Fruit fly (Drosophila melanogaster): ENCODE results near the gene Droj2.
A peak's percentile ranks its signal among the peaks of the same experiment; 100 is the strongest.

Gene Droj2

dm6 chr3R:13403032-13403459 lies 21.1 kb downstream of the Droj2 start, which contains the start of gene Dpm3 (continued):
- no peak for TF ChIP-seq CG18476 (GFP tag; optimal IDR thresholded peaks at IDR 0.05)
- TF ChIP-seq hkb (optimal IDR thresholded peaks at IDR 0.05): peak; percentile 62
- TF ChIP-seq hkb (GFP tag; IDR thresholded peaks at IDR 0.05): no peak
- TF ChIP-seq CG1602 (GFP tag; optimal IDR thresholded peaks at IDR 0.05): no peak
- no peak for TF ChIP-seq Lpt (GFP tag; optimal IDR thresholded peaks at IDR 0.05)
- no peak for TF ChIP-seq CG14965 (GFP tag; optimal IDR thresholded peaks at IDR 0.05; ENCODE audit: borderline replicate concordance)
- no peak for TF ChIP-seq peb (GFP tag; IDR thresholded peaks at IDR 0.05)
- no peak for TF ChIP-seq Gug (GFP tag; IDR thresholded peaks at IDR 0.05)
- TF ChIP-seq CG17829 (tag; optimal IDR thresholded peaks at IDR 0.05): peak; percentile 50
- TF ChIP-seq CG2129 (GFP tag; IDR thresholded peaks at IDR 0.05; ENCODE audit: partially characterized antibody): peak; percentile 82
- TF ChIP-seq Lim3 (GFP tag; IDR thresholded peaks at IDR 0.05): no peak
- TF ChIP-seq sob (GFP tag; IDR thresholded peaks at IDR 0.05): peak; percentile 56
- TF ChIP-seq abd-A (tag; optimal IDR thresholded peaks at IDR 0.05): peak; percentile 74
- no peak for TF ChIP-seq CG3995 (GFP tag; optimal IDR thresholded peaks at IDR 0.05)
- TF ChIP-seq CG31388 (GFP tag; optimal IDR thresholded peaks at IDR 0.05): no peak
- TF ChIP-seq sd (tag; optimal IDR thresholded peaks at IDR 0.05): no peak
- TF ChIP-seq fd96Cb (tag; optimal IDR thresholded peaks at IDR 0.05): no peak
- no peak for TF ChIP-seq CG5245 (GFP tag; optimal IDR thresholded peaks at IDR 0.05)
- TF ChIP-seq CG2199 (GFP tag; IDR thresholded peaks at IDR 0.05): 0 out of 3 replicates have a peak, but pooled peaks have one; percentile 68
- no peak for TF ChIP-seq nau (GFP tag; optimal IDR thresholded peaks at IDR 0.05)
- no peak for TF ChIP-seq Taf1 (GFP tag; IDR thresholded peaks at IDR 0.05)
- TF ChIP-seq Dip3 (GFP tag; optimal IDR thresholded peaks at IDR 0.05): peak; percentile 38
- no peak for TF ChIP-seq CG16779 (GFP tag; IDR thresholded peaks at IDR 0.05)
- no peak for TF ChIP-seq ro (GFP tag; IDR thresholded peaks at IDR 0.05)
- TF ChIP-seq Tbp (GFP tag; optimal IDR thresholded peaks at IDR 0.05): no peak
- TF ChIP-seq CG2120 (GFP tag; optimal IDR thresholded peaks at IDR 0.05): peak; percentile 58
- TF ChIP-seq CG18764 (GFP tag; optimal IDR thresholded peaks at IDR 0.05): no peak
- no peak for TF ChIP-seq CG5180 (GFP tag; optimal IDR thresholded peaks at IDR 0.05)
- TF ChIP-seq CG1792 (GFP tag; optimal IDR thresholded peaks at IDR 0.05): no peak
- no peak for TF ChIP-seq kah (GFP tag; optimal IDR thresholded peaks at IDR 0.05)
- no peak for TF ChIP-seq Poxn (GFP tag; IDR thresholded peaks at IDR 0.05)
- TF ChIP-seq Mes4 (GFP tag; optimal IDR thresholded peaks at IDR 0.05): no peak
- TF ChIP-seq vnd (GFP tag; IDR thresholded peaks at IDR 0.05; ENCODE audit: partially characterized antibody): peak; percentile 89
- TF ChIP-seq Chrac-16 (GFP tag; optimal IDR thresholded peaks at IDR 0.05): no peak
- TF ChIP-seq chn (GFP tag; optimal IDR thresholded peaks at IDR 0.05): peak; percentile 15
- TF ChIP-seq lbe (GFP tag; optimal IDR thresholded peaks at IDR 0.05): no peak
- peak; percentile 70 for TF ChIP-seq phol (tag; optimal IDR thresholded peaks at IDR 0.05)
- no peak for TF ChIP-seq CG4730 (GFP tag; IDR thresholded peaks at IDR 0.05)
- TF ChIP-seq org-1 (GFP tag; optimal IDR thresholded peaks at IDR 0.05): no peak
- no peak for TF ChIP-seq da (GFP tag; optimal IDR thresholded peaks at IDR 0.05)
- TF ChIP-seq Fer3 (tag; optimal IDR thresholded peaks at IDR 0.05): no peak
- TF ChIP-seq tll (GFP tag; optimal IDR thresholded peaks at IDR 0.05): no peak
- no peak for TF ChIP-seq TFAM (GFP tag; optimal IDR thresholded peaks at IDR 0.05)
- peak; percentile 16 for TF ChIP-seq CG9727 (GFP tag; optimal IDR thresholded peaks at IDR 0.05)
- TF ChIP-seq h (optimal IDR thresholded peaks at IDR 0.05): no peak
- TF ChIP-seq CG3847 (GFP tag; IDR thresholded peaks at IDR 0.05): peak; percentile 86
- no peak for TF ChIP-seq CG11398 (GFP tag; optimal IDR thresholded peaks at IDR 0.05)
- TF ChIP-seq CG14050 (GFP tag; IDR thresholded peaks at IDR 0.05): no peak
- no peak for TF ChIP-seq wor (GFP tag; IDR thresholded peaks at IDR 0.05)
- TF ChIP-seq CG12744 (GFP tag; optimal IDR thresholded peaks at IDR 0.05): no peak
- no peak for TF ChIP-seq CG6654 (GFP tag; optimal IDR thresholded peaks at IDR 0.05)
- peak; percentile 31 for TF ChIP-seq Sry-β (GFP tag; optimal IDR thresholded peaks at IDR 0.05)
- peak; percentile 7 for TF ChIP-seq Spps (tag; optimal IDR thresholded peaks at IDR 0.05)
